Fruit fly (Drosophila melanogaster) whole organism, wandering third instar larva: ENCODE measurements around the gene Oatp26F.
A peak's percentile ranks its signal among the peaks of the same experiment; 100 is the strongest.

Source experiments
- Abd-B ChIP-seq: fragments of >200 bp; optimal IDR thresholded peaks from 2 replicates; lab custom pipeline; 2017; ENCODE audit warnings: missing biosample characterization, missing genetic modification characterization
- CG32264 ChIP-seq: fragments of 200-800 bp; sonication (Bioruptor generic); optimal IDR thresholded peaks from 2 replicates; lab custom pipeline; 2016; ENCODE audit warnings: missing biosample characterization, missing genetic modification characterization
- CG9705 ChIP-seq: fragments of 200-800 bp; sonication (Bioruptor generic); optimal IDR thresholded peaks from 2 replicates; lab custom pipeline; 2018; ENCODE audit warnings: missing biosample characterization, mild to moderate bottlenecking, missing genetic modification characterization
- CrebA ChIP-seq: fragments of 200-800 bp; sonication (Bioruptor generic); optimal IDR thresholded peaks from 2 replicates; lab custom pipeline; 2016; ENCODE audit warnings: missing biosample characterization, mild to moderate bottlenecking, missing genetic modification characterization, borderline replicate concordance
- Dfd ChIP-seq: fragments of >200 bp; optimal IDR thresholded peaks from 2 replicates; lab custom pipeline; 2017; ENCODE audit warnings: missing biosample characterization, missing genetic modification characterization
- Dif ChIP-seq: fragments of 200-275, 200-300 bp; sonication (Bioruptor generic); optimal IDR thresholded peaks from 2 replicates; lab custom pipeline; 2018; ENCODE audit warnings: missing biosample characterization, missing genetic modification characterization; ENCODE audit not compliant: partially characterized antibody
- GATAd ChIP-seq: sonication (Bioruptor generic); optimal IDR thresholded peaks from 2 replicates; lab custom pipeline; 2016; ENCODE audit warnings: missing biosample characterization, missing genetic modification characterization
- HLH106 ChIP-seq: fragments of 200-800 bp; optimal IDR thresholded peaks from 3 replicates; lab custom pipeline; 2019; ENCODE audit warnings: missing biosample characterization, mild to moderate bottlenecking, missing genetic modification characterization, moderate library complexity
- Hr78 ChIP-seq: fragments of >200 bp; optimal IDR thresholded peaks from 2 replicates; lab custom pipeline; 2017; ENCODE audit warnings: missing biosample characterization, missing genetic modification characterization
- Hr83 ChIP-seq: fragments of 200-300 bp; sonication (Bioruptor generic); optimal IDR thresholded peaks from 2 replicates; lab custom pipeline; 2016; ENCODE audit warnings: missing biosample characterization, mild to moderate bottlenecking, missing genetic modification characterization, moderate library complexity; ENCODE audit not compliant: poor library complexity, severe bottlenecking
- Jra ChIP-seq: sonication (Bioruptor generic); optimal IDR thresholded peaks from 2 replicates; lab custom pipeline; 2016; ENCODE audit warnings: missing biosample characterization, missing genetic modification characterization
- Mio ChIP-seq: sonication (Bioruptor generic); optimal IDR thresholded peaks from 2 replicates; lab custom pipeline; 2016; ENCODE audit warnings: missing biosample characterization, missing genetic modification characterization
- Myc ChIP-seq: fragments of >200 bp; optimal IDR thresholded peaks from 2 replicates; lab custom pipeline; 2017
- N ChIP-seq: fragments of >200 bp; optimal IDR thresholded peaks from 2 replicates; lab custom pipeline; 2018; ENCODE audit warnings: missing biosample characterization, missing external identifiers, missing genetic modification characterization
- OdsH ChIP-seq: fragments of 200-800 bp; sonication (Bioruptor generic); optimal IDR thresholded peaks from 2 replicates; lab custom pipeline; 2016; ENCODE audit warnings: missing biosample characterization, mild to moderate bottlenecking, missing genetic modification characterization
- Rel ChIP-seq, 2 experiments: fragments of 200-800 bp; sonication (Bioruptor generic) in 1 of 2; optimal IDR thresholded peaks; 2 replicates in 1 of 2; 3 replicates in 1 of 2; lab custom pipeline; 2016 to 2019; ENCODE audit warnings: mild to moderate bottlenecking in 2 of 2, missing biosample characterization in 2 of 2, missing genetic modification characterization in 2 of 2, moderate library complexity in 1 of 2
- Sp1 ChIP-seq: fragments of 200-800 bp; sonication (Bioruptor generic); optimal IDR thresholded peaks from 3 replicates; lab custom pipeline; 2019; ENCODE audit warnings: missing biosample characterization, mild to moderate bottlenecking, missing genetic modification characterization, moderate library complexity
- Vsx2 ChIP-seq: fragments of 200-300, 225-300 bp; sonication (Bioruptor generic); optimal IDR thresholded peaks from 2 replicates; lab custom pipeline; 2018; ENCODE audit warnings: missing biosample characterization, missing genetic modification characterization; ENCODE audit not compliant: partially characterized antibody
- br ChIP-seq: fragments of 200-800 bp; sonication (Bioruptor generic); optimal IDR thresholded peaks from 2 replicates; lab custom pipeline; 2016; ENCODE audit warnings: missing biosample characterization, missing genetic modification characterization
- brk ChIP-seq: fragments of 200-800 bp; sonication (Bioruptor generic); optimal IDR thresholded peaks from 2 replicates; lab custom pipeline; 2016; ENCODE audit warnings: missing biosample characterization, mild to moderate bottlenecking, missing genetic modification characterization
- dl ChIP-seq, 2 experiments: fragments of 175-275, 200-275 bp in 1 of 2; fragments of 200-275 bp in 1 of 2; sonication (Bioruptor generic); optimal IDR thresholded peaks; lab custom pipeline; 2018; ENCODE audit warnings: mild to moderate bottlenecking in 2 of 2, missing biosample characterization in 2 of 2, missing genetic modification characterization in 2 of 2, moderate library complexity in 2 of 2; ENCODE audit not compliant: partially characterized antibody in 2 of 2, insufficient read depth in 1 of 2
- dmrt93B ChIP-seq: fragments of 200-800 bp; sonication (Bioruptor generic); optimal IDR thresholded peaks from 2 replicates; lab custom pipeline; 2018; ENCODE audit warnings: missing biosample characterization, mild to moderate bottlenecking, missing genetic modification characterization
- dsf ChIP-seq: sonication (Bioruptor generic); optimal IDR thresholded peaks from 2 replicates; lab custom pipeline; 2016; ENCODE audit warnings: missing biosample characterization, missing genetic modification characterization, borderline replicate concordance
- ey ChIP-seq: fragments of 200-800 bp; sonication (Bioruptor generic); optimal IDR thresholded peaks from 2 replicates; lab custom pipeline; 2016; ENCODE audit warnings: missing biosample characterization, missing genetic modification characterization
- foxo ChIP-seq, 2 experiments: fragments of 200-800 bp; sonication (Bioruptor generic); optimal IDR thresholded peaks; 2 replicates in 1 of 2; 3 replicates in 1 of 2; lab custom pipeline; 2016 to 2017; ENCODE audit warnings: missing biosample characterization in 2 of 2, missing genetic modification characterization in 2 of 2
- fru ChIP-seq: fragments of 200-800 bp; sonication (Bioruptor generic); optimal IDR thresholded peaks from 3 replicates; lab custom pipeline; 2016; ENCODE audit warnings: missing biosample characterization, mild to moderate bottlenecking, missing genetic modification characterization
- h ChIP-seq: fragments of 200-800 bp; sonication (Bioruptor generic); optimal IDR thresholded peaks from 3 replicates; lab custom pipeline; 2016; ENCODE audit warnings: missing biosample characterization, mild to moderate bottlenecking, missing genetic modification characterization
- jim ChIP-seq: fragments of 175-275, 200-325 bp; sonication (Bioruptor generic); optimal IDR thresholded peaks from 2 replicates; lab custom pipeline; 2016; ENCODE audit warnings: missing biosample characterization, mild to moderate bottlenecking, missing genetic modification characterization
- lola ChIP-seq: fragments of >200 bp; optimal IDR thresholded peaks from 2 replicates; lab custom pipeline; 2017; ENCODE audit warnings: missing biosample characterization, missing genetic modification characterization
- pan ChIP-seq: fragments of >200 bp; optimal IDR thresholded peaks from 2 replicates; lab custom pipeline; 2017
- psq ChIP-seq: fragments of 200-800 bp; sonication (Bioruptor generic); optimal IDR thresholded peaks from 3 replicates; lab custom pipeline; 2017; ENCODE audit warnings: missing biosample characterization, mild to moderate bottlenecking, missing genetic modification characterization, moderate library complexity
- rgr ChIP-seq: fragments of 200-800 bp; sonication (Bioruptor generic); optimal IDR thresholded peaks from 3 replicates; lab custom pipeline; 2016; ENCODE audit warnings: missing biosample characterization, mild to moderate bottlenecking, missing genetic modification characterization
- sage ChIP-seq: fragments of 200-800 bp; sonication (Bioruptor generic); optimal IDR thresholded peaks from 2 replicates; lab custom pipeline; 2016; ENCODE audit warnings: missing biosample characterization, mild to moderate bottlenecking, missing genetic modification characterization
- sv ChIP-seq: fragments of 200-800 bp; sonication (Bioruptor generic); optimal IDR thresholded peaks from 3 replicates; lab custom pipeline; 2016; ENCODE audit warnings: missing biosample characterization, missing genetic modification characterization
- tai ChIP-seq: sonication (Bioruptor generic); optimal IDR thresholded peaks from 2 replicates; lab custom pipeline; 2016; ENCODE audit warnings: missing biosample characterization, missing genetic modification characterization
- usp ChIP-seq: fragments of >200 bp; optimal IDR thresholded peaks from 2 replicates; lab custom pipeline; 2017; ENCODE audit warnings: missing biosample characterization, missing genetic modification characterization
- woc ChIP-seq: sonication (Bioruptor generic); optimal IDR thresholded peaks from 2 replicates; lab custom pipeline; 2016; ENCODE audit warnings: missing biosample characterization, mild to moderate bottlenecking, missing genetic modification characterization

Gene Oatp26F

dm6 chr2L:6632307-6632706 is at the start of gene Oatp26F:
Gene Oatp26F, minus strand, starts transcription at chr2L:6632407.
- no peak for TF ChIP-seq Rel (GFP tag; optimal IDR thresholded peaks at IDR 0.05; lab: Kevin White, UChicago)
- no peak for TF ChIP-seq Rel (tag; optimal IDR thresholded peaks at IDR 0.05; lab: Kevin White, UChicago)
- TF ChIP-seq N (GFP tag; lab: Kevin White, UChicago), result no peak
- no peak for TF ChIP-seq Myc (lab: Kevin White, UChicago)
- TF ChIP-seq jim (GFP tag; lab: Kevin White, UChicago), result no peak
- TF ChIP-seq HLH106, result no peak
- TF ChIP-seq Abd-B (GFP tag; lab: Kevin White, UChicago), result no peak
- TF ChIP-seq fru (GFP tag; lab: Kevin White, UChicago), result no peak
- TF ChIP-seq CG32264, result no peak
- no peak for TF ChIP-seq Hr83 (GFP tag; lab: Kevin White, UChicago)
- no peak for TF ChIP-seq psq (GFP tag; lab: Kevin White, UChicago)
- no peak for TF ChIP-seq Mio
- TF ChIP-seq dl (GFP tag; optimal IDR thresholded peaks at IDR 0.05; lab: Kevin White, UChicago; ENCODE audit: insufficient read depth in 1 of 2, partially characterized antibody in 2 of 2), result no peak
- no peak for TF ChIP-seq pan (lab: Kevin White, UChicago)
- TF ChIP-seq Dfd (GFP tag; lab: Kevin White, UChicago), result no peak
- no peak for TF ChIP-seq Sp1 (GFP tag; lab: Kevin White, UChicago)
- no peak for TF ChIP-seq woc (GFP tag; lab: Kevin White, UChicago)
- TF ChIP-seq dsf (GFP tag; lab: Kevin White, UChicago), result no peak
- no peak for TF ChIP-seq CG9705 (GFP tag; lab: Kevin White, UChicago)
- TF ChIP-seq rgr (GFP tag; lab: Kevin White, UChicago), result no peak
- TF ChIP-seq, all 38 proteins: peak for 0

- TF ChIP-seq pan (lab: Kevin White, UChicago) (no peak), Hr83 (GFP tag; lab: Kevin White, UChicago) (no peak), Myc (lab: Kevin White, UChicago) (no peak), CG32264 (no peak), Vsx2 (GFP tag; lab: Kevin White, UChicago) (no peak), ey (GFP tag; lab: Kevin White, UChicago) (no peak), usp (no peak)
- TF ChIP-seq, all 38 proteins: peak for 0
Measured at dm6 chr2L:6677453-6677852, 45.2 kb upstream of the Oatp26F start, which contains the start of gene Nse1. Gene Nse1, minus strand, starts transcription at chr2L:6677625.

- TF ChIP-seq jim (GFP tag; lab: Kevin White, UChicago), result no peak
- TF ChIP-seq Sp1 (GFP tag; lab: Kevin White, UChicago), result no peak
Measured at dm6 chr2L:6676535-6676934, 44.3 kb upstream of the Oatp26F start, which contains the start of gene cort. Gene cort, minus strand, starts transcription at chr2L:6676635.

dm6 chr2L:6673211-6674012 is 41.2 kb upstream of the Oatp26F start, which contains the start of gene Spn27A:
Gene Spn27A, minus strand, starts transcription at chr2L:6673347.
- no peak for TF ChIP-seq tai (GFP tag; lab: Kevin White, UChicago)
- TF ChIP-seq usp, result no peak
- TF ChIP-seq CrebA, result no peak
- TF ChIP-seq woc (GFP tag; lab: Kevin White, UChicago), result peak; percentile 76
- TF ChIP-seq brk (GFP tag; lab: Kevin White, UChicago), result no peak
- peak; percentile 64 for TF ChIP-seq br (GFP tag; lab: Kevin White, UChicago)
- TF ChIP-seq OdsH (GFP tag; lab: Kevin White, UChicago), result peak; percentile 72
- TF ChIP-seq jim (GFP tag; lab: Kevin White, UChicago), result no peak
- TF ChIP-seq N (GFP tag; lab: Kevin White, UChicago), result no peak
- TF ChIP-seq CG32264, result no peak
- TF ChIP-seq Dfd (GFP tag; lab: Kevin White, UChicago), result no peak
- TF ChIP-seq h, result peak; percentile 77
- TF ChIP-seq psq (GFP tag; lab: Kevin White, UChicago), result peak; percentile 98
- TF ChIP-seq Hr78 (GFP tag; lab: Kevin White, UChicago), result no peak
- peak; percentile 13 for TF ChIP-seq sv
- peak; percentile 15 for TF ChIP-seq Hr83 (GFP tag; lab: Kevin White, UChicago)
- no peak for TF ChIP-seq dmrt93B (GFP tag; lab: Kevin White, UChicago)
- peak; percentile 37 for TF ChIP-seq dsf (GFP tag; lab: Kevin White, UChicago)
- peak; percentile 71 for TF ChIP-seq rgr (GFP tag; lab: Kevin White, UChicago)
- no peak for TF ChIP-seq pan (lab: Kevin White, UChicago)
- TF ChIP-seq fru (GFP tag; lab: Kevin White, UChicago), result no peak
- TF ChIP-seq sage, result no peak
- TF ChIP-seq GATAd (GFP tag; lab: Kevin White, UChicago), result no peak
- no peak for TF ChIP-seq lola (GFP tag; lab: Kevin White, UChicago)
- TF ChIP-seq Abd-B (GFP tag; lab: Kevin White, UChicago), result no peak
- TF ChIP-seq Dif, result peak; percentile 67
- TF ChIP-seq Vsx2 (GFP tag; lab: Kevin White, UChicago), result no peak
- TF ChIP-seq Mio, result no peak
- TF ChIP-seq ey (GFP tag; lab: Kevin White, UChicago), result peak; percentile 77
- peak; percentile 54 for TF ChIP-seq CG9705 (GFP tag; lab: Kevin White, UChicago)
- TF ChIP-seq Sp1 (GFP tag; lab: Kevin White, UChicago), result peak; percentile 36
- TF ChIP-seq Rel (GFP tag; optimal IDR thresholded peaks at IDR 0.05; lab: Kevin White, UChicago), result no peak
- TF ChIP-seq Rel (tag; optimal IDR thresholded peaks at IDR 0.05; lab: Kevin White, UChicago), result peak; percentile 99
- peak; percentile 55 for TF ChIP-seq HLH106
- TF ChIP-seq Jra, result peak; percentile 52
- peak; percentile 15 to 74 for TF ChIP-seq foxo (GFP tag; optimal IDR thresholded peaks at IDR 0.05; lab: Kevin White, UChicago)
